Worm (Caenorhabditis elegans) whole organism, L4 larva: ENCODE data around the gene rme-1.
A peak's percentile ranks its signal among the peaks of the same experiment; 100 is the strongest.

ENCODE experiments used
- F10B5.3 ChIP-seq: sonication (generic microtip); optimal IDR thresholded peaks from 2 replicates; lab custom pipeline; 2016; ENCODE audit warnings: mild to moderate bottlenecking, missing genetic modification characterization, missing compliant biosample characterization
- F26F4.8 ChIP-seq: fragments of 200-800 bp; sonication (Bioruptor generic); conservative IDR thresholded peaks from 2 replicates; pipeline ENCODE4 v1.3.6; 2022; ENCODE audit warnings: missing genetic modification characterization, missing compliant biosample characterization
- F37D6.2 ChIP-seq: sonication (generic microtip); optimal IDR thresholded peaks from 2 replicates; lab custom pipeline; 2016; ENCODE audit warnings: mild to moderate bottlenecking, missing genetic modification characterization, missing compliant biosample characterization
- F49E8.2 ChIP-seq: sonication (generic microtip); optimal IDR thresholded peaks from 2 replicates; lab custom pipeline; 2016; ENCODE audit warnings: missing compliant biosample characterization, mild to moderate bottlenecking, missing genetic modification characterization, borderline replicate concordance
- Y105C5A.15 ChIP-seq: fragments of 200-800 bp; sonication (Bioruptor generic); IDR thresholded peaks from 2 replicates; pipeline ENCODE4 v1.3.6; 2022; ENCODE audit warnings: missing genetic modification characterization, missing compliant biosample characterization
- aha-1 ChIP-seq: fragments of 150-350 bp; peaks from one replicate; lab custom pipeline; 2014; ENCODE audit warnings: missing biosample characterization, missing genetic modification characterization
- aly-2 ChIP-seq: sonication (generic microtip); optimal IDR thresholded peaks from 2 replicates; lab custom pipeline; 2018; ENCODE audit warnings: missing biosample characterization, missing genetic modification characterization
- attf-4 ChIP-seq: sonication (generic microtip); optimal IDR thresholded peaks from 3 replicates; lab custom pipeline; 2017; ENCODE audit warnings: missing biosample characterization, missing genetic modification characterization
- ceh-20 ChIP-seq: fragments of 200-800 bp; sonication (Bioruptor generic); IDR thresholded peaks from 2 replicates; pipeline ENCODE4 v1.3.6; 2022; ENCODE audit warnings: missing genetic modification reagents, missing genetic modification characterization, missing compliant biosample characterization
- ceh-32 ChIP-seq: sonication (generic microtip); optimal IDR thresholded peaks from 2 replicates; lab custom pipeline; 2016; ENCODE audit warnings: mild to moderate bottlenecking, missing genetic modification characterization, missing compliant biosample characterization; ENCODE audit not compliant: poor library complexity
- cey-2 ChIP-seq: sonication (generic microtip); optimal IDR thresholded peaks from 3 replicates; lab custom pipeline; 2017; ENCODE audit warnings: missing genetic modification characterization, mild to moderate bottlenecking, missing compliant biosample characterization, antibody characterized with exemption, borderline replicate concordance; ENCODE audit not compliant: insufficient read depth
- daf-16 ChIP-seq, 3 experiments: sonication (generic microtip); optimal IDR thresholded peaks; 2 replicates each; lab custom pipeline; 2016 to 2017; ENCODE audit warnings: missing genetic modification characterization in 3 of 3, missing genetic modification reagents in 3 of 3, mild to moderate bottlenecking in 2 of 3, missing compliant biosample characterization in 2 of 3, missing biosample characterization in 1 of 3, moderate library complexity in 1 of 3
- daf-19 ChIP-seq: fragments of 200-800 bp; sonication (Bioruptor generic); conservative IDR thresholded peaks from 2 replicates; pipeline ENCODE4 v1.3.6; 2022; ENCODE audit warnings: missing genetic modification characterization, missing compliant biosample characterization
- daf-8 ChIP-seq: fragments of 200-800 bp; sonication (Bioruptor generic); IDR thresholded peaks from 2 replicates; pipeline ENCODE4 v1.3.6; 2022; ENCODE audit warnings: missing genetic modification characterization, missing compliant biosample characterization
- dmd-6 ChIP-seq: fragments of 200-800 bp; sonication (Bioruptor generic); IDR thresholded peaks from 2 replicates; pipeline ENCODE4 v1.3.6; 2022; ENCODE audit warnings: missing genetic modification reagents, missing genetic modification characterization, missing compliant biosample characterization
- dpl-1 ChIP-seq: fragments of 150-350 bp; optimal IDR thresholded peaks from 2 replicates; lab custom pipeline; 2014; ENCODE audit warnings: missing biosample characterization, missing genetic modification reagents, missing genetic modification characterization
- duxl-1 ChIP-seq: sonication (generic microtip); optimal IDR thresholded peaks from 2 replicates; lab custom pipeline; 2016; ENCODE audit warnings: mild to moderate bottlenecking, missing genetic modification characterization, moderate library complexity, missing compliant biosample characterization; ENCODE audit not compliant: poor library complexity
- dve-1 ChIP-seq: sonication (generic microtip); optimal IDR thresholded peaks from 2 replicates; lab custom pipeline; 2017; ENCODE audit warnings: antibody characterized with exemption, mild to moderate bottlenecking, missing genetic modification characterization, missing compliant biosample characterization; ENCODE audit not compliant: insufficient read depth
- fkh-10 ChIP-seq: fragments of 150-350 bp; optimal IDR thresholded peaks from 2 replicates; lab custom pipeline; 2014; ENCODE audit warnings: missing biosample characterization, missing genetic modification reagents, missing genetic modification characterization
- jun-1 ChIP-seq: fragments of 150-350 bp; optimal IDR thresholded peaks from 2 replicates; lab custom pipeline; 2014; ENCODE audit warnings: missing biosample characterization, missing genetic modification reagents, missing genetic modification characterization
- lin-1 ChIP-seq: fragments of 200-800 bp; sonication (Bioruptor generic); IDR thresholded peaks from 2 replicates; pipeline ENCODE4 v1.3.6; 2022; ENCODE audit warnings: missing genetic modification reagents, missing genetic modification characterization, missing compliant biosample characterization
- lin-13 ChIP-seq: fragments of 150-350 bp; optimal IDR thresholded peaks from 2 replicates; lab custom pipeline; 2014; ENCODE audit warnings: missing biosample characterization, missing genetic modification reagents, missing genetic modification characterization
- lin-29 ChIP-seq: fragments of 200-800 bp; sonication (Bioruptor generic); IDR thresholded peaks from 2 replicates; pipeline ENCODE4 v1.3.6; 2022; ENCODE audit warnings: missing genetic modification reagents, missing genetic modification characterization, missing compliant biosample characterization
- lir-3 ChIP-seq: sonication (generic microtip); optimal IDR thresholded peaks from 2 replicates; lab custom pipeline; 2016; ENCODE audit warnings: mild to moderate bottlenecking, missing genetic modification characterization, missing compliant biosample characterization
- lsy-2 ChIP-seq, 2 experiments: fragments of 150-350 bp in 1 of 2; sonication (generic microtip) in 1 of 2; optimal IDR thresholded peaks; 2 replicates each; lab custom pipeline; 2014 to 2017; ENCODE audit warnings: missing biosample characterization in 2 of 2, missing genetic modification characterization in 2 of 2
- madf-5 ChIP-seq, 2 experiments: fragments of 200-800 bp; sonication (Bioruptor generic); IDR thresholded peaks; 2 replicates each; pipeline ENCODE4 v1.3.6; 2022; ENCODE audit warnings: missing compliant biosample characterization in 2 of 2, missing genetic modification characterization in 2 of 2
- madf-9 ChIP-seq: fragments of 200-800 bp; sonication (Bioruptor generic); conservative IDR thresholded peaks from 2 replicates; pipeline ENCODE4 v1.3.6; 2022; ENCODE audit warnings: missing genetic modification reagents, missing genetic modification characterization, missing compliant biosample characterization
- mdl-1 ChIP-seq, 2 experiments: fragments of 150-350 bp in 1 of 2; sonication (generic microtip) in 1 of 2; optimal IDR thresholded peaks; 2 replicates each; lab custom pipeline; 2014 to 2017; ENCODE audit warnings: missing biosample characterization in 2 of 2, missing genetic modification characterization in 2 of 2
- mdt-29 ChIP-seq: fragments of 200-800 bp; sonication (Bioruptor generic); IDR thresholded peaks from 2 replicates; pipeline ENCODE4 v1.3.6; 2022; ENCODE audit warnings: missing genetic modification reagents, missing genetic modification characterization, missing compliant biosample characterization
- mxl-3 ChIP-seq: fragments of 200-800 bp; sonication (Bioruptor generic); optimal IDR thresholded peaks from 2 replicates; lab custom pipeline; 2018; ENCODE audit warnings: mild to moderate bottlenecking, missing genetic modification characterization, missing compliant biosample characterization
- nhr-10 ChIP-seq: fragments of 150-350 bp; optimal IDR thresholded peaks from 2 replicates; lab custom pipeline; 2014; ENCODE audit warnings: missing biosample characterization, missing genetic modification characterization
- nhr-102 ChIP-seq: sonication (generic microtip); optimal IDR thresholded peaks from 2 replicates; lab custom pipeline; 2016; ENCODE audit warnings: mild to moderate bottlenecking, missing genetic modification characterization, moderate library complexity, missing compliant biosample characterization
- nhr-11 ChIP-seq: fragments of 150-350 bp; optimal IDR thresholded peaks from 2 replicates; lab custom pipeline; 2014; ENCODE audit warnings: missing biosample characterization, missing genetic modification characterization
- nhr-111 ChIP-seq: fragments of 200-800 bp; sonication (Bioruptor generic); optimal IDR thresholded peaks from 2 replicates; lab custom pipeline; 2018; ENCODE audit warnings: mild to moderate bottlenecking, missing genetic modification characterization, missing compliant biosample characterization
- nhr-237 ChIP-seq: sonication (generic microtip); optimal IDR thresholded peaks from 2 replicates; lab custom pipeline; 2017; ENCODE audit warnings: missing biosample characterization, missing genetic modification characterization
- nhr-41 ChIP-seq: fragments of 200-800 bp; sonication (Bioruptor generic); IDR thresholded peaks from 2 replicates; pipeline ENCODE4 v1.3.6; 2022; ENCODE audit warnings: missing genetic modification reagents, missing genetic modification characterization, missing compliant biosample characterization
- nhr-42 ChIP-seq: fragments of 200-800 bp; sonication (Bioruptor generic); IDR thresholded peaks from 2 replicates; pipeline ENCODE4 v1.3.6; 2022; ENCODE audit warnings: missing genetic modification characterization, missing compliant biosample characterization
- nhr-6 ChIP-seq: fragments of 150-350 bp; optimal IDR thresholded peaks from 2 replicates; lab custom pipeline; 2014; ENCODE audit warnings: missing biosample characterization, missing genetic modification characterization
- nhr-77 ChIP-seq: fragments of 150-350 bp; optimal IDR thresholded peaks from 2 replicates; lab custom pipeline; 2014; ENCODE audit warnings: missing biosample characterization, missing genetic modification characterization
- pha-4 ChIP-seq, 2 experiments: fragments of 150-350 bp in 1 of 2; fragments of 200-800 bp in 1 of 2; sonication (Bioruptor generic) in 1 of 2; IDR thresholded peaks in 1 of 2; optimal IDR thresholded peaks in 1 of 2; 2 replicates each; pipeline versions ENCODE4 v1.3.6 to Lab custom; 2014 to 2022; ENCODE audit warnings: missing genetic modification characterization in 2 of 2, missing genetic modification reagents in 2 of 2, missing biosample characterization in 1 of 2, missing compliant biosample characterization in 1 of 2
- rbr-2 ChIP-seq: sonication (generic microtip); optimal IDR thresholded peaks from 2 replicates; lab custom pipeline; 2016; ENCODE audit warnings: missing genotype, missing genetic modification characterization, missing compliant biosample characterization
- sdz-12 ChIP-seq: fragments of 200-800 bp; sonication (Bioruptor generic); optimal IDR thresholded peaks from 2 replicates; lab custom pipeline; 2018; ENCODE audit warnings: mild to moderate bottlenecking, missing genetic modification characterization, missing compliant biosample characterization
- snpc-1.2 ChIP-seq: fragments of 200-800 bp; sonication (Bioruptor generic); IDR thresholded peaks from 2 replicates; pipeline ENCODE4 v1.3.6; 2022; ENCODE audit warnings: missing genetic modification reagents, missing genetic modification characterization, missing compliant biosample characterization
- spr-1 ChIP-seq: sonication (generic microtip); optimal IDR thresholded peaks from 2 replicates; lab custom pipeline; 2016; ENCODE audit warnings: mild to moderate bottlenecking, missing genetic modification characterization, missing compliant biosample characterization
- unc-39 ChIP-seq: sonication (generic microtip); optimal IDR thresholded peaks from 2 replicates; lab custom pipeline; 2017; ENCODE audit warnings: missing biosample characterization, missing genetic modification characterization
- vab-7 ChIP-seq: fragments of 200-800 bp; sonication (Bioruptor generic); IDR thresholded peaks from 2 replicates; pipeline ENCODE4 v1.3.6; 2022; ENCODE audit warnings: missing genetic modification reagents, missing genetic modification characterization, missing compliant biosample characterization
- ztf-11 ChIP-seq: fragments of 150-350 bp; optimal IDR thresholded peaks from 2 replicates; lab custom pipeline; 2014; ENCODE audit warnings: missing biosample characterization, missing genetic modification characterization

Gene rme-1

DNA sequence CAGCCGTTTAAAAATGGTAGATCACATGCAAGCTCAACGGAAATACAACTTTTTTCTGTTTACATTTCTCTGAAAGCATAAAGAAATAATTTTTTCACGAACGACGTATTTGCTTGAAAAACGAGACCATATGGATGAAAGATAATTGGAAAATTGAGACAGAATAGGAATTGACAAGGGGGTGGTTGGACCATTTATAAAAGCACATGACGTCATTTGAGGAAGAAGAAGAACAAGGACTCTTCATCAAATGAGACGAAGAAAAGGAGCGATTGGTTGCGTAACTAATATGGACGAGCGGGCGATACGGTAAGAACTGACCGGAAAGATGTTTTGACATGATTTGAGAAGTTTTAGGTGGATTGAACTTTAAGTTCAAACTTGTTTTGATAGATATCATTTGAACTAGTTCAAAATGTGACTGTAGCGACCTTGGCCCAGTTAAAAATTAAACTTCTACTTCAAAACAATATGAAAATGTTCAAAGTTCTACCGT is 19.8 kb downstream of the rme-1 start (continued):
- TF ChIP-seq nhr-111 (GFP tag; lab: Kevin White, UChicago) (no peak), nhr-10 (tag; lab: Kevin White, UChicago) (peak; percentile 79), lsy-2 (tag; optimal IDR thresholded peaks at IDR 0.05; lab: Kevin White, UChicago) (peak in 1 of 2 experiments; percentile 69), nhr-42 (GFP tag; lab: Robert Waterston, UW) (no peak), madf-5 (GFP tag; IDR thresholded peaks at IDR 0.05; lab: Robert Waterston, UW) (no peak), spr-1 (tag; lab: Kevin White, UChicago) (no peak), lin-13 (GFP tag; lab: Kevin White, UChicago) (peak; percentile 63), snpc-1.2 (GFP tag; lab: Robert Waterston, UW) (peak; percentile 54), nhr-41 (GFP tag; lab: Robert Waterston, UW) (no peak), Y105C5A.15 (0 out of 2 replicates have a peak, but pooled peaks have one; percentile 4), dpl-1 (GFP tag; lab: Kevin White, UChicago) (no peak), lin-1 (GFP tag; lab: Robert Waterston, UW) (0 out of 2 replicates have a peak, but pooled peaks have one; percentile 7), daf-19 (no peak), nhr-102 (tag; lab: Kevin White, UChicago) (no peak), dve-1 (tag; lab: Kevin White, UChicago) (peak; percentile 48), jun-1 (tag; lab: Kevin White, UChicago) (no peak), F49E8.2 (tag; lab: Kevin White, UChicago) (no peak), F26F4.8 (no peak), lin-29 (GFP tag; lab: Robert Waterston, UW) (no peak), duxl-1 (tag; lab: Kevin White, UChicago) (peak; percentile 18), unc-39 (tag; lab: Kevin White, UChicago) (no peak), mxl-3 (GFP tag; lab: Kevin White, UChicago) (no peak), rbr-2 (tag; lab: Kevin White, UChicago) (no peak), nhr-11 (peak; percentile 29), daf-8 (no peak), nhr-237 (tag; lab: Kevin White, UChicago) (no peak), pha-4 (GFP tag; IDR thresholded peaks at IDR 0.05; lab: Robert Waterston, UW) (peak; percentile 51; the same call in 1 of the 2 replicates), pha-4 (tag; optimal IDR thresholded peaks at IDR 0.05; lab: Kevin White, UChicago) (peak; percentile 50), ceh-32 (tag; lab: Kevin White, UChicago) (no peak), fkh-10 (GFP tag; lab: Kevin White, UChicago) (no peak)

DNA sequence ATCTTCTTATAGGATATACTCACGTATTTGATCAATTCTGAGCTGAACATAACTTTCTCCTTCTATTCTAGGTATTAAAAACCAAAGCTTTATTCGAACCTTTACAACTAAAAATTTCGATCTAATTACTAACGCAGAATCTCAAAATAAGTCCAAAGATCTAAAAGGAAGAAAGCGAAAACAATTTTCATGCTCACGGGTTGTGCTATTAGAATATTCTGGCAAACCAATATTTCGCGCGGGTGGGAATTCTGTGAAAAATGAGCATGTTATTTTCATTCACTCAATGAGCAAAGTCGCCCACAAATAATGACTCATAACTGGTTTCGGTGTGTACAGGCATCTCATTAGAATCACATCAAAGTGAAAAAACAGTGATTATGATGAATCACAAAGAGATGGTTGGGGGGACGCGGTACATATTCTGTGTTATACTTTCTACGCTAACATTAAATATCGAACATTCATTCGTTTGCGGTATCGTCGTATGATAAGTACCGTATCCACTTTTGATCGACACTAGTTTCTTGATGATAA is 20.3 kb downstream of the rme-1 start:
- TF ChIP-seq ceh-20 (GFP tag; lab: Robert Waterston, UW) (no peak), dmd-6 (no peak), mdl-1 (tag; optimal IDR thresholded peaks at IDR 0.05; lab: Kevin White, UChicago) (no peak), nhr-77 (tag; lab: Kevin White, UChicago) (no peak), vab-7 (GFP tag; lab: Robert Waterston, UW) (no peak), cey-2 (tag; lab: Kevin White, UChicago) (no peak), ztf-11 (no peak), sdz-12 (GFP tag; lab: Kevin White, UChicago) (no peak), lir-3 (tag; lab: Kevin White, UChicago) (no peak), Y105C5A.15 (0 out of 2 replicates have a peak, but pooled peaks have one; percentile 29), F10B5.3 (tag; lab: Kevin White, UChicago) (no peak), daf-19 (no peak), daf-16 (GFP tag; optimal IDR thresholded peaks at IDR 0.05; lab: Kevin White, UChicago) (no peak), daf-16 (tag; optimal IDR thresholded peaks at IDR 0.05; lab: Kevin White, UChicago) (no peak), pha-4 (GFP tag; IDR thresholded peaks at IDR 0.05; lab: Robert Waterston, UW) (no peak), pha-4 (tag; optimal IDR thresholded peaks at IDR 0.05; lab: Kevin White, UChicago) (no peak), attf-4 (tag; lab: Kevin White, UChicago) (no peak), nhr-6 (tag; lab: Kevin White, UChicago) (peak; percentile 66), aly-2 (tag; lab: Kevin White, UChicago) (no peak), F37D6.2 (tag; lab: Kevin White, UChicago) (no peak), aha-1 (no peak), mdt-29 (no peak), lin-1 (GFP tag; lab: Robert Waterston, UW) (0 out of 2 replicates have a peak, but pooled peaks have one; percentile 3), madf-9 (GFP tag; lab: Robert Waterston, UW) (no peak), snpc-1.2 (GFP tag; lab: Robert Waterston, UW) (0 out of 2 replicates have a peak, but pooled peaks have one; percentile 18)
